Fruit fly (Drosophila melanogaster) whole organism, wandering third instar larva: ENCODE data around the gene CG9192.
"Not testable (repeated sequence)": the region's sequence is repeated elsewhere in the genome, so short reads cannot be mapped to it uniquely, and the experiment has no call there.

Source experiments
- Abd-B ChIP-seq: fragments of >200 bp; optimal IDR thresholded peaks from 2 replicates; lab custom pipeline; 2017; ENCODE audit warnings: missing biosample characterization, missing genetic modification characterization
- CG9705 ChIP-seq: fragments of 200-800 bp; sonication (Bioruptor generic); optimal IDR thresholded peaks from 2 replicates; lab custom pipeline; 2018; ENCODE audit warnings: missing biosample characterization, mild to moderate bottlenecking, missing genetic modification characterization
- CrebA ChIP-seq: fragments of 200-800 bp; sonication (Bioruptor generic); optimal IDR thresholded peaks from 2 replicates; lab custom pipeline; 2016; ENCODE audit warnings: missing biosample characterization, mild to moderate bottlenecking, missing genetic modification characterization, borderline replicate concordance
- Dif ChIP-seq: fragments of 200-275, 200-300 bp; sonication (Bioruptor generic); optimal IDR thresholded peaks from 2 replicates; lab custom pipeline; 2018; ENCODE audit warnings: missing biosample characterization, missing genetic modification characterization; ENCODE audit not compliant: partially characterized antibody
- HLH106 ChIP-seq: fragments of 200-800 bp; optimal IDR thresholded peaks from 3 replicates; lab custom pipeline; 2019; ENCODE audit warnings: missing biosample characterization, mild to moderate bottlenecking, missing genetic modification characterization, moderate library complexity
- Hr78 ChIP-seq: fragments of >200 bp; optimal IDR thresholded peaks from 2 replicates; lab custom pipeline; 2017; ENCODE audit warnings: missing biosample characterization, missing genetic modification characterization
- Mio ChIP-seq: sonication (Bioruptor generic); optimal IDR thresholded peaks from 2 replicates; lab custom pipeline; 2016; ENCODE audit warnings: missing biosample characterization, missing genetic modification characterization
- Myc ChIP-seq: fragments of >200 bp; optimal IDR thresholded peaks from 2 replicates; lab custom pipeline; 2017
- Rel ChIP-seq, 2 experiments: fragments of 200-800 bp; sonication (Bioruptor generic) in 1 of 2; optimal IDR thresholded peaks; 2 replicates in 1 of 2; 3 replicates in 1 of 2; lab custom pipeline; 2016 to 2019; ENCODE audit warnings: mild to moderate bottlenecking in 2 of 2, missing biosample characterization in 2 of 2, missing genetic modification characterization in 2 of 2, moderate library complexity in 1 of 2
- Sp1 ChIP-seq: fragments of 200-800 bp; sonication (Bioruptor generic); optimal IDR thresholded peaks from 3 replicates; lab custom pipeline; 2019; ENCODE audit warnings: missing biosample characterization, mild to moderate bottlenecking, missing genetic modification characterization, moderate library complexity
- Vsx2 ChIP-seq: fragments of 200-300, 225-300 bp; sonication (Bioruptor generic); optimal IDR thresholded peaks from 2 replicates; lab custom pipeline; 2018; ENCODE audit warnings: missing biosample characterization, missing genetic modification characterization; ENCODE audit not compliant: partially characterized antibody
- br ChIP-seq: fragments of 200-800 bp; sonication (Bioruptor generic); optimal IDR thresholded peaks from 2 replicates; lab custom pipeline; 2016; ENCODE audit warnings: missing biosample characterization, missing genetic modification characterization
- brk ChIP-seq: fragments of 200-800 bp; sonication (Bioruptor generic); optimal IDR thresholded peaks from 2 replicates; lab custom pipeline; 2016; ENCODE audit warnings: missing biosample characterization, mild to moderate bottlenecking, missing genetic modification characterization
- dl ChIP-seq, 2 experiments: fragments of 175-275, 200-275 bp in 1 of 2; fragments of 200-275 bp in 1 of 2; sonication (Bioruptor generic); optimal IDR thresholded peaks; lab custom pipeline; 2018; ENCODE audit warnings: mild to moderate bottlenecking in 2 of 2, missing biosample characterization in 2 of 2, missing genetic modification characterization in 2 of 2, moderate library complexity in 2 of 2; ENCODE audit not compliant: partially characterized antibody in 2 of 2, insufficient read depth in 1 of 2
- dmrt93B ChIP-seq: fragments of 200-800 bp; sonication (Bioruptor generic); optimal IDR thresholded peaks from 2 replicates; lab custom pipeline; 2018; ENCODE audit warnings: missing biosample characterization, mild to moderate bottlenecking, missing genetic modification characterization
- dsf ChIP-seq: sonication (Bioruptor generic); optimal IDR thresholded peaks from 2 replicates; lab custom pipeline; 2016; ENCODE audit warnings: missing biosample characterization, missing genetic modification characterization, borderline replicate concordance
- ey ChIP-seq: fragments of 200-800 bp; sonication (Bioruptor generic); optimal IDR thresholded peaks from 2 replicates; lab custom pipeline; 2016; ENCODE audit warnings: missing biosample characterization, missing genetic modification characterization
- foxo ChIP-seq, 2 experiments: fragments of 200-800 bp; sonication (Bioruptor generic); optimal IDR thresholded peaks; 2 replicates in 1 of 2; 3 replicates in 1 of 2; lab custom pipeline; 2016 to 2017; ENCODE audit warnings: missing biosample characterization in 2 of 2, missing genetic modification characterization in 2 of 2
- fru ChIP-seq: fragments of 200-800 bp; sonication (Bioruptor generic); optimal IDR thresholded peaks from 3 replicates; lab custom pipeline; 2016; ENCODE audit warnings: missing biosample characterization, mild to moderate bottlenecking, missing genetic modification characterization
- h ChIP-seq: fragments of 200-800 bp; sonication (Bioruptor generic); optimal IDR thresholded peaks from 3 replicates; lab custom pipeline; 2016; ENCODE audit warnings: missing biosample characterization, mild to moderate bottlenecking, missing genetic modification characterization
- jim ChIP-seq: fragments of 175-275, 200-325 bp; sonication (Bioruptor generic); optimal IDR thresholded peaks from 2 replicates; lab custom pipeline; 2016; ENCODE audit warnings: missing biosample characterization, mild to moderate bottlenecking, missing genetic modification characterization
- pan ChIP-seq: fragments of >200 bp; optimal IDR thresholded peaks from 2 replicates; lab custom pipeline; 2017
- psq ChIP-seq: fragments of 200-800 bp; sonication (Bioruptor generic); optimal IDR thresholded peaks from 3 replicates; lab custom pipeline; 2017; ENCODE audit warnings: missing biosample characterization, mild to moderate bottlenecking, missing genetic modification characterization, moderate library complexity
- rgr ChIP-seq: fragments of 200-800 bp; sonication (Bioruptor generic); optimal IDR thresholded peaks from 3 replicates; lab custom pipeline; 2016; ENCODE audit warnings: missing biosample characterization, mild to moderate bottlenecking, missing genetic modification characterization
- sage ChIP-seq: fragments of 200-800 bp; sonication (Bioruptor generic); optimal IDR thresholded peaks from 2 replicates; lab custom pipeline; 2016; ENCODE audit warnings: missing biosample characterization, mild to moderate bottlenecking, missing genetic modification characterization
- sv ChIP-seq: fragments of 200-800 bp; sonication (Bioruptor generic); optimal IDR thresholded peaks from 3 replicates; lab custom pipeline; 2016; ENCODE audit warnings: missing biosample characterization, missing genetic modification characterization
- usp ChIP-seq: fragments of >200 bp; optimal IDR thresholded peaks from 2 replicates; lab custom pipeline; 2017; ENCODE audit warnings: missing biosample characterization, missing genetic modification characterization
- woc ChIP-seq: sonication (Bioruptor generic); optimal IDR thresholded peaks from 2 replicates; lab custom pipeline; 2016; ENCODE audit warnings: missing biosample characterization, mild to moderate bottlenecking, missing genetic modification characterization

CG9192 gene

DNA sequence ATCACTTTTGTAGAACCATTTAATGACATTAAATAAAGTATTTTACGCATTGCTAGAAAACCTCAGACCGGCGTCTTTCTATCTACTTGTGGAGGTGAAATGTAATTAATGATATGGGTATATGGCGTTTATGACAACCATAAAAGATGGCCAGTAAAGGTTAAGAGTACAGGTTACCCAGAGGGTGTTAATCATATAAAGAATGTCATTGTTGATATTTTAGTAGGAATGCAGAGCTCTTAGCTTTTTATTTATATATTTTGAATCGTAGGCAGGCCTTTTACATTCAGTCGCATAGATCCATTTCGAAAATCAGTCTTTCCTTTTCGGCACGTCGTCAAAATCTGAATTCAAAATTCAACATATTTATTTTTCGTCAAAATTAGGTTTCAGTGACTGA is 12.3 kb upstream of the CG9192 start, which contains the start of gene Bfc:
TSS of gene Bfc (plus strand) at position 301 of the 400 bp plus-strand sequence.
- TF ChIP-seq Abd-B (GFP tag; lab: Kevin White, UChicago) (no peak), usp (GFP tag; lab: Kevin White, UChicago) (no peak), Vsx2 (GFP tag; lab: Kevin White, UChicago) (no peak), sv (GFP tag; lab: Kevin White, UChicago) (no peak), br (GFP tag; lab: Kevin White, UChicago) (no peak), Mio (no peak), Dif (GFP tag; lab: Kevin White, UChicago) (no peak)

- TF ChIP-seq dl (GFP tag; optimal IDR thresholded peaks at IDR 0.05; lab: Kevin White, UChicago; ENCODE audit: insufficient read depth in 1 of 2, partially characterized antibody in 2 of 2) (no peak), Sp1 (GFP tag; lab: Kevin White, UChicago) (peak; percentile 30), Myc (lab: Kevin White, UChicago) (peak; percentile 53), dmrt93B (GFP tag; lab: Kevin White, UChicago) (peak; percentile 19), sage (GFP tag; lab: Kevin White, UChicago) (no peak), Rel (GFP tag; optimal IDR thresholded peaks at IDR 0.05; lab: Kevin White, UChicago) (no peak), Rel (tag; optimal IDR thresholded peaks at IDR 0.05; lab: Kevin White, UChicago) (peak; percentile 73), dsf (GFP tag; lab: Kevin White, UChicago) (no peak), CrebA (GFP tag; lab: Kevin White, UChicago) (no peak), ey (GFP tag; lab: Kevin White, UChicago) (peak; percentile 41), fru (GFP tag; lab: Kevin White, UChicago) (peak; percentile 8), rgr (GFP tag; lab: Kevin White, UChicago) (peak; percentile 44), Hr78 (GFP tag; lab: Kevin White, UChicago) (no peak), sv (GFP tag; lab: Kevin White, UChicago) (peak; percentile 37), psq (GFP tag; lab: Kevin White, UChicago) (peak; percentile 38), woc (peak; percentile 60), HLH106 (tag; lab: Kevin White, UChicago) (peak; percentile 55), foxo (GFP tag; optimal IDR thresholded peaks at IDR 0.05; lab: Kevin White, UChicago) (peak in 1 of 2 experiments; percentile 50), h (peak; percentile 5), CG9705 (GFP tag; lab: Kevin White, UChicago) (no peak)
Measured at dm6 chr3L:1247627-1248295, 9.6 kb upstream of the CG9192 start, which contains the start of the genes Psf1 and Sac1. Gene Psf1 (minus strand): TSS chr3L:1247677. Gene Sac1 (plus strand): TSS chr3L:1247817.

- not testable (repeated sequence) for TF ChIP-seq Myc (lab: Kevin White, UChicago); h; foxo (GFP tag; optimal IDR thresholded peaks at IDR 0.05; lab: Kevin White, UChicago)
Measured at dm6 chr3L:1246823-1247222, 8.7 kb upstream of the CG9192 start, which contains the start of gene CG32318. Gene CG32318 (minus strand): TSS chr3L:1246923.

DNA sequence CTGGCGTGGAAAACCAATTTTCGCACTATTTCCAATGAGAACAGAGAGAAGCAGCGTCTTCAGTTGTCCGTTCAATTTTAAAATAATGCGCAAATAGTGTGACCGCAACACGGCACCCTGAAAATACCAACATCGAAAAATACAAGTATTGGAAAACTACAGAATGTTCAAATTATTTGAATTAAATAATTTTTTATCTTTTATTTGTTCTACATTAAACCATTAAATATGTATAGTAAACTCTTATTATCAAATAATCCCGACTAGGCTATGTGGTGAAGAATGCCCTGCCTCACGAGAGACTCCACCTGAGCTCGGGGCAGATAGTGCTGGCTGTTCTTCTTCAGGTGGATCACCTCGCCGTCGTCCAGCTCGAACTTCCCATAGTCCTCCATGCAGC is 7.7 kb upstream of the CG9192 start, which contains the start of gene Klp61F:
TSS of gene Klp61F (minus strand) at position 101 of the 400 bp plus-strand sequence.
- not testable (repeated sequence) for TF ChIP-seq Myc (lab: Kevin White, UChicago); Mio; brk

DNA sequence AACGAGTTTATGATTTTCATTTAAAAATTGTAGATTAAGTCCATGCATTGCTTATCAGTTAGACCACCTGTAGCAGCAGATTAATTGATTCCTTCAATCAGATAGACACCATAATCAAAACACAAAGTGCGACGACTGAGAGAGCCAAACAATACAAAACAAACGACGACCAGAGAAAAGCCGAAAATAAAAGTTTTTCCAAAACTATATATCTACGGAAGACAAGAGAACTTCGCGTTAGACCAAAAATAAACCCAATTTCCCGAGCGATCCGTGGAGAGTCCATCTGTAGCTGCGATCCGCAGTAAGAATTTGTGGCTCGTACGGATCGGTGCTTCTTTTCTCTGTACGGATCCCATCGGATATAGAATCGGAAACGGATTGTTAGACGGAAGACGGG is 2.7 kb downstream of the CG9192 start, which contains the start of gene galene:
TSS of gene galene (plus strand) at position 301 of the 400 bp plus-strand sequence.
- no peak for TF ChIP-seq Abd-B (GFP tag; lab: Kevin White, UChicago)

DNA sequence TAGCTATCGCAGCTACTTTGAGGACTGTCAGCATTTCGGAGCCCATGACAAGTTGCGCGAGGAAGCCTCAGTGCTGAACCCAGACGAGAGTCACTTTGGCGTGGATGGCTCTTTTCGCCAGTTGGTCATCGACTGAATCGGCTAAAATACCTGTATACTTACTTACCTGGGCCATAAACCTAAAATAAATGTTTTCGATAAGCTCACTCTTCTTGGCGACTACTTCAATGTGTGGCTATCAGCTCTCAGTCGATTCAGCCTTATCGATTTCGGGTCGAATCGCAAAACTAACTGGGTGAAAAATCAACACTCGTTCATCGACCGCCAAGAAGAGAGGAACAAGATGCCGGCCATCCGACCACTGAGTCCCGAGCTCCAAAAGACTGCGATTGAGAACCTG is 4.3 kb downstream of the CG9192 start, which contains the start of gene CG33966:
TSS of gene CG33966 (plus strand) at position 301 of the 400 bp plus-strand sequence.
- TF ChIP-seq pan: no peak
- TF ChIP-seq jim (GFP tag; lab: Kevin White, UChicago): no peak
- TF ChIP-seq, all 38 proteins: peak for 0
